Fruit fly (Drosophila melanogaster) whole organism: ENCODE measurements around the gene Sox100B.
A peak's percentile ranks its signal among the peaks of the same experiment; 100 is the strongest.

Experiments
- CG8478 ChIP-seq: fragments of >200 bp; optimal IDR thresholded peaks from 2 replicates; lab custom pipeline; 2018; ENCODE audit warnings: inconsistent platforms
- Dll ChIP-seq: fragments of >200 bp; optimal IDR thresholded peaks from 2 replicates; lab custom pipeline; 2017
- EcR ChIP-seq, 2 experiments: fragments of >200 bp; optimal IDR thresholded peaks; 2 replicates each; lab custom pipeline; 2017; ENCODE audit warnings: missing biosample characterization in 2 of 2, missing genetic modification characterization in 2 of 2, missing genetic modification reagents in 2 of 2
- pan ChIP-seq: fragments of >200 bp; optimal IDR thresholded peaks from 2 replicates; lab custom pipeline; 2017
- psq ChIP-seq: fragments of >200 bp; optimal IDR thresholded peaks from 2 replicates; lab custom pipeline; 2017
- usp ChIP-seq: fragments of >200 bp; optimal IDR thresholded peaks from 2 replicates; lab custom pipeline; 2017; ENCODE audit warnings: missing biosample characterization, missing genetic modification characterization, mixed read lengths

Sox100B gene

dm6 chr3R:31064653-31065322 is at the start of gene Sox100B:
Gene Sox100B (plus strand): TSS chr3R:31065253.
- no peak for TF ChIP-seq EcR (GFP tag; optimal IDR thresholded peaks at IDR 0.05; lab: Kevin White, UChicago)
- TF ChIP-seq Dll: no peak
- no peak for TF ChIP-seq CG8478 (lab: Kevin White, UChicago)
- TF ChIP-seq psq (lab: Kevin White, UChicago): no peak
- TF ChIP-seq pan (lab: Kevin White, UChicago): no peak
- TF ChIP-seq usp (GFP tag; lab: Kevin White, UChicago): no peak

- TF ChIP-seq CG8478 (lab: Kevin White, UChicago): no peak
Measured at dm6 chr3R:31016715-31017114, 48.3 kb upstream of the Sox100B start, which contains the start of gene 5-HT7. Gene 5-HT7 (minus strand): TSS chr3R:31016875.

- TF ChIP-seq EcR (GFP tag; optimal IDR thresholded peaks at IDR 0.05; lab: Kevin White, UChicago) (no peak), pan (lab: Kevin White, UChicago) (no peak), CG8478 (lab: Kevin White, UChicago) (no peak), psq (lab: Kevin White, UChicago) (no peak), Dll (no peak), usp (GFP tag; lab: Kevin White, UChicago) (no peak)
Measured at dm6 chr3R:31019662-31020061, 45.4 kb upstream of the Sox100B start.

dm6 chr3R:31020762-31021161 is 44.3 kb upstream of the Sox100B start:
- no peak for TF ChIP-seq EcR (GFP tag; optimal IDR thresholded peaks at IDR 0.05; lab: Kevin White, UChicago)
- TF ChIP-seq usp (GFP tag; lab: Kevin White, UChicago): no peak
- no peak for TF ChIP-seq Dll
- no peak for TF ChIP-seq psq (lab: Kevin White, UChicago)
- TF ChIP-seq pan (lab: Kevin White, UChicago): no peak
- TF ChIP-seq CG8478 (lab: Kevin White, UChicago): no peak

- no peak for TF ChIP-seq Dll
- no peak for TF ChIP-seq usp (GFP tag; lab: Kevin White, UChicago)
- no peak for TF ChIP-seq psq (lab: Kevin White, UChicago)
- no peak for TF ChIP-seq EcR (GFP tag; optimal IDR thresholded peaks at IDR 0.05; lab: Kevin White, UChicago)
- no peak for TF ChIP-seq CG8478 (lab: Kevin White, UChicago)
- TF ChIP-seq pan (lab: Kevin White, UChicago): no peak
Measured at dm6 chr3R:31035046-31035445, 30.0 kb upstream of the Sox100B start, which contains the start of gene CG33773. Gene CG33773 (plus strand): TSS chr3R:31035346.

- no peak for TF ChIP-seq Dll
- no peak for TF ChIP-seq psq (lab: Kevin White, UChicago)
- TF ChIP-seq CG8478 (lab: Kevin White, UChicago): no peak
- no peak for TF ChIP-seq pan (lab: Kevin White, UChicago)
- no peak for TF ChIP-seq EcR (GFP tag; optimal IDR thresholded peaks at IDR 0.05; lab: Kevin White, UChicago)
- no peak for TF ChIP-seq usp (GFP tag; lab: Kevin White, UChicago)
Measured at dm6 chr3R:31038473-31039424, 26.3 kb upstream of the Sox100B start, which contains the start of gene CanA1. Gene CanA1 (plus strand): TSS chr3R:31039374.

- TF ChIP-seq EcR (GFP tag; optimal IDR thresholded peaks at IDR 0.05; lab: Kevin White, UChicago) (no peak), usp (GFP tag; lab: Kevin White, UChicago) (no peak), psq (lab: Kevin White, UChicago) (no peak), pan (lab: Kevin White, UChicago) (no peak), CG8478 (lab: Kevin White, UChicago) (no peak), Dll (no peak)
Measured at dm6 chr3R:31045005-31045404, 20.0 kb upstream of the Sox100B start, which contains the start of gene CG33920. Gene CG33920 (minus strand): TSS chr3R:31045105.

dm6 chr3R:31048629-31049028 is 16.4 kb upstream of the Sox100B start, which contains the start of gene Alp4:
Gene Alp4 (plus strand): TSS chr3R:31048929.
- TF ChIP-seq CG8478 (lab: Kevin White, UChicago) (no peak), usp (GFP tag; lab: Kevin White, UChicago) (no peak), EcR (GFP tag; optimal IDR thresholded peaks at IDR 0.05; lab: Kevin White, UChicago) (no peak), Dll (no peak), pan (lab: Kevin White, UChicago) (no peak), psq (lab: Kevin White, UChicago) (no peak)

- TF ChIP-seq Dll: no peak
- no peak for TF ChIP-seq CG8478 (lab: Kevin White, UChicago)
- no peak for TF ChIP-seq usp (GFP tag; lab: Kevin White, UChicago)
- TF ChIP-seq EcR (GFP tag; optimal IDR thresholded peaks at IDR 0.05; lab: Kevin White, UChicago): no peak
Measured at dm6 chr3R:31053784-31054221, 11.2 kb upstream of the Sox100B start, which contains the start of gene Chchd3. Gene Chchd3 (minus strand): TSS chr3R:31053915.

- TF ChIP-seq EcR (GFP tag; optimal IDR thresholded peaks at IDR 0.05; lab: Kevin White, UChicago): no peak
- TF ChIP-seq Dll: peak; percentile 25
Measured at dm6 chr3R:31059036-31059806, 5.8 kb upstream of the Sox100B start.
